Fruit fly (Drosophila melanogaster) whole organism, pupa: Measurements from ENCODE around the gene sp3.

Experiments
- CG13204 ChIP-seq: fragments of 200-800 bp; sonication (Bioruptor generic); optimal IDR thresholded peaks from 2 replicates; lab custom pipeline; 2018; ENCODE audit warnings: missing biosample characterization, mild to moderate bottlenecking, missing genetic modification characterization, moderate library complexity
- CG17806 ChIP-seq: fragments of 200-800 bp; sonication (Bioruptor generic); optimal IDR thresholded peaks from 2 replicates; lab custom pipeline; 2018; ENCODE audit warnings: missing biosample characterization, mild to moderate bottlenecking, missing genetic modification characterization, moderate library complexity

DNA sequence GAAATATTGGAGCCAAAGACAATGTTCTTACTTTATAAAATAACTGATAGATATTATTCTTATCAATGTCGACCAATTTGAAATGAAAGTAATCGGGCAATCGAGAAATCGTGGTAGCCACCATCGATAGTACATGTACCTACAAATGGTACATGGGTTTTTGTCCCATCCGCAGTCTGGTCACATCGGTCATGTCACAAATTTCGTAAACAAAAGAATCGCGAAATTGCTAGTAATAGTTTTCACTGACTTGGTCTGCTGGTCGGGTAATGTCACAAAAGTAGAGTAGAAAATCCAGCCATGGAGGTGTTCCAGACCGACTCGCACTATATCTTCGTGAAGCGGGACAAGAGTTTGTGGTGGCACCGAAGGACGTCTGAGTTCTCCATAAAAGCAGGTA lies at the start of gene sp3:
- TF ChIP-seq CG17806 (tag; lab: Kevin White, UChicago) (no peak), CG13204 (GFP tag; lab: Kevin White, UChicago) (no peak)
